Worm (Caenorhabditis elegans) whole organism, L4 larva: ENCODE results near the gene enee-1.

Experiments used
- arid-1 ChIP-seq: fragments of 200-800 bp; sonication (Bioruptor generic); conservative IDR thresholded peaks from 2 replicates; pipeline ENCODE4 v1.3.6; 2022; ENCODE audit warnings: missing genetic modification reagents, missing genetic modification characterization, missing compliant biosample characterization
- jun-1 ChIP-seq: fragments of 150-350 bp; optimal IDR thresholded peaks from 2 replicates; lab custom pipeline; 2014; ENCODE audit warnings: missing biosample characterization, missing genetic modification reagents, missing genetic modification characterization
- lin-13 ChIP-seq: fragments of 150-350 bp; optimal IDR thresholded peaks from 2 replicates; lab custom pipeline; 2014; ENCODE audit warnings: missing biosample characterization, missing genetic modification reagents, missing genetic modification characterization
- lir-3 ChIP-seq: sonication (generic microtip); optimal IDR thresholded peaks from 2 replicates; lab custom pipeline; 2016; ENCODE audit warnings: mild to moderate bottlenecking, missing genetic modification characterization, missing compliant biosample characterization
- nhr-237 ChIP-seq: sonication (generic microtip); optimal IDR thresholded peaks from 2 replicates; lab custom pipeline; 2017; ENCODE audit warnings: missing biosample characterization, missing genetic modification characterization
- nhr-28 ChIP-seq: fragments of 150-350 bp; optimal IDR thresholded peaks from 2 replicates; lab custom pipeline; 2014; ENCODE audit warnings: missing biosample characterization, missing genetic modification characterization
- skn-1 ChIP-seq: fragments of 150-350 bp; optimal IDR thresholded peaks from 2 replicates; lab custom pipeline; 2014; ENCODE audit warnings: missing biosample characterization, missing genetic modification characterization
- unc-39 ChIP-seq: sonication (generic microtip); optimal IDR thresholded peaks from 2 replicates; lab custom pipeline; 2017; ENCODE audit warnings: missing biosample characterization, missing genetic modification characterization
- zag-1 ChIP-seq: fragments of 150-350 bp; optimal IDR thresholded peaks from 2 replicates; lab custom pipeline; 2014; ENCODE audit warnings: missing biosample characterization, missing genetic modification characterization

DNA sequence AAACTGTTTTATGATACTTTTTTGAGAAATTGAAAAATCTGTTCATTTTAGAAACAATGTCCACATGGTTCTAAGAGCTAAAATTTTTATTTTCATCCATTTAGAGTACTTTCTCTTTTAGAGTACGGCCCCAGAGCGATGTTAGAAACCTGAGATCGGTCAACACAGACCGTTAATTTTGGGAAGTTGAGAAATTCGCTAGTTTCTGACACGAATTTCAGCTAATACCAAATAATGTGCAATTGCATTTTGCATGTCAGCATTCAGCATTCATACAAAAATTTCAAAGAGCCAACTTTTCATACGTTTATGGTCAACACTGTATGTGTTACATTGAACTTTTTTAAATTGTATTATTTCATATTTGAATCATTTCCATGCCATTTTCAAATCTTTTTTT is 19.7 kb upstream of the enee-1 start:
- TF ChIP-seq lir-3 (tag; lab: Kevin White, UChicago) (no peak), zag-1 (tag; lab: Kevin White, UChicago) (no peak), arid-1 (GFP tag; lab: Robert Waterston, UW) (no peak), unc-39 (tag; lab: Kevin White, UChicago) (no peak), lin-13 (GFP tag; lab: Kevin White, UChicago) (no peak), jun-1 (no peak), nhr-28 (no peak), nhr-237 (tag; lab: Kevin White, UChicago) (no peak), skn-1 (tag; lab: Kevin White, UChicago) (no peak)
